Fruit fly (Drosophila melanogaster) whole organism, embryonic: Measurements from ENCODE around the gene Pgant8.

Experiments
- Abd-B ChIP-seq: fragments of 200-800 bp; sonication (Bioruptor generic); optimal IDR thresholded peaks from 2 replicates; lab custom pipeline; 2018; ENCODE audit warnings: missing biosample characterization, mild to moderate bottlenecking, missing genetic modification characterization, moderate library complexity
- Ada2b ChIP-seq: fragments of 200-800 bp; sonication (Bioruptor generic); IDR thresholded peaks from 2 replicates; pipeline ENCODE4 v1.3.6; 2022; ENCODE audit warnings: missing biosample characterization, missing genetic modification characterization
- Blimp-1 ChIP-seq: fragments of 200-800 bp; sonication (Bioruptor generic); optimal IDR thresholded peaks from 3 replicates; lab custom pipeline; 2018; ENCODE audit warnings: missing biosample characterization, missing genetic modification characterization, mild to moderate bottlenecking, moderate library complexity, missing genetic modification reagents
- CG10274 ChIP-seq: fragments of 200-800 bp; sonication (Bioruptor generic); optimal IDR thresholded peaks from 3 replicates; lab custom pipeline; 2017; ENCODE audit warnings: missing biosample characterization, mild to moderate bottlenecking, missing genetic modification characterization
- CG10565 ChIP-seq: fragments of 200-800 bp; sonication (Bioruptor generic); optimal IDR thresholded peaks from 3 replicates; lab custom pipeline; 2016; ENCODE audit warnings: missing biosample characterization, mild to moderate bottlenecking, missing genetic modification characterization
- CG13287 ChIP-seq: fragments of 200-800 bp; sonication (Bioruptor generic); IDR thresholded peaks from 2 replicates; pipeline ENCODE4 v1.3.6; 2022; ENCODE audit warnings: missing biosample characterization, missing genetic modification characterization; ENCODE audit not compliant: partially characterized antibody
- CG17328 ChIP-seq: fragments of 200-800 bp; sonication (Bioruptor generic); IDR thresholded peaks from 2 replicates; pipeline ENCODE4 v1.3.6; 2022; ENCODE audit warnings: missing biosample characterization, missing genetic modification characterization
- CG18011 ChIP-seq: fragments of 200-800 bp; sonication (Bioruptor generic); optimal IDR thresholded peaks from 2 replicates; lab custom pipeline; 2017; ENCODE audit warnings: missing biosample characterization, missing genetic modification characterization, mild to moderate bottlenecking, moderate library complexity, missing genotype
- CG18262 ChIP-seq: fragments of 200-800 bp; optimal IDR thresholded peaks from 3 replicates; lab custom pipeline; 2019; ENCODE audit warnings: missing biosample characterization, mild to moderate bottlenecking, missing genetic modification characterization, moderate library complexity
- CG1832 ChIP-seq: fragments of 200-800 bp; sonication (Bioruptor generic); optimal IDR thresholded peaks from 2 replicates; lab custom pipeline; 2017; ENCODE audit warnings: missing biosample characterization, mild to moderate bottlenecking, missing genetic modification characterization, inconsistent platforms
- CG2116 ChIP-seq: fragments of 200-800 bp; sonication (Bioruptor generic); optimal IDR thresholded peaks from 3 replicates; lab custom pipeline; 2018; ENCODE audit warnings: missing biosample characterization, mild to moderate bottlenecking, missing genetic modification characterization
- CG30403 ChIP-seq: fragments of 200-800 bp; sonication (Bioruptor generic); optimal IDR thresholded peaks from 3 replicates; lab custom pipeline; 2016; ENCODE audit warnings: missing biosample characterization, missing genetic modification characterization
- CG6765 ChIP-seq: fragments of 200-800 bp; sonication (Bioruptor generic); optimal IDR thresholded peaks from 3 replicates; lab custom pipeline; 2017; ENCODE audit warnings: missing biosample characterization, mild to moderate bottlenecking, missing genetic modification characterization
- CG7745 ChIP-seq: fragments of 200-800 bp; sonication (Bioruptor generic); optimal IDR thresholded peaks from 2 replicates; lab custom pipeline; 2018; ENCODE audit warnings: missing biosample characterization, mild to moderate bottlenecking, missing genetic modification characterization, moderate library complexity
- CG9215 ChIP-seq: fragments of 200-800 bp; sonication (Bioruptor generic); IDR thresholded peaks from 2 replicates; pipeline ENCODE4 v1.3.6; 2022; ENCODE audit warnings: missing biosample characterization, missing genetic modification characterization
- CG9437 ChIP-seq: fragments of 200-800 bp; sonication (Bioruptor generic); optimal IDR thresholded peaks from 2 replicates; lab custom pipeline; 2018; ENCODE audit warnings: missing biosample characterization, mild to moderate bottlenecking, missing genetic modification characterization
- Deaf1 ChIP-seq: fragments of 200-800 bp; optimal IDR thresholded peaks from 3 replicates; lab custom pipeline; 2019; ENCODE audit warnings: missing biosample characterization, mild to moderate bottlenecking, missing genetic modification characterization, moderate library complexity
- Dip2 ChIP-seq: fragments of 200-800 bp; sonication (Bioruptor generic); IDR thresholded peaks from 2 replicates; pipeline ENCODE4 v1.3.6; 2022; ENCODE audit warnings: missing biosample characterization, missing genetic modification characterization
- Dll ChIP-seq: fragments of 200-800 bp; sonication (Bioruptor generic); IDR thresholded peaks from 4 replicates; pipeline ENCODE4 v1.3.6; 2022; ENCODE audit warnings: missing biosample characterization, missing genetic modification characterization; ENCODE audit not compliant: partially characterized antibody
- Hmx ChIP-seq: fragments of 200-800 bp; sonication (Bioruptor generic); optimal IDR thresholded peaks from 2 replicates; lab custom pipeline; 2016; ENCODE audit warnings: missing biosample characterization, missing genetic modification characterization
- Meics ChIP-seq: fragments of 200-800 bp; sonication (Bioruptor generic); optimal IDR thresholded peaks from 2 replicates; lab custom pipeline; 2017; ENCODE audit warnings: missing biosample characterization, mild to moderate bottlenecking, missing genetic modification characterization
- Mes4 ChIP-seq: fragments of 200-800 bp; sonication (Bioruptor generic); optimal IDR thresholded peaks from 2 replicates; lab custom pipeline; 2016; ENCODE audit warnings: missing biosample characterization, missing genetic modification characterization
- NfI ChIP-seq: fragments of 200-800 bp; sonication (Bioruptor generic); optimal IDR thresholded peaks from 3 replicates; lab custom pipeline; 2018; ENCODE audit warnings: missing biosample characterization, mild to moderate bottlenecking, missing genetic modification characterization, moderate library complexity
- Ravus ChIP-seq: fragments of 200-800 bp; sonication (Bioruptor generic); IDR thresholded peaks from 2 replicates; pipeline ENCODE4 v1.3.6; 2022; ENCODE audit warnings: missing biosample characterization, missing genetic modification characterization
- Rfx ChIP-seq: fragments of 200-800 bp; sonication (Bioruptor generic); IDR thresholded peaks from 2 replicates; pipeline ENCODE4 v1.3.6; 2022; ENCODE audit warnings: missing biosample characterization, missing genetic modification characterization
- Spps ChIP-seq: fragments of 200-800 bp; sonication (Bioruptor generic); optimal IDR thresholded peaks from 2 replicates; lab custom pipeline; 2018; ENCODE audit warnings: missing biosample characterization, mild to moderate bottlenecking, missing genetic modification characterization
- az2 ChIP-seq: fragments of 200-800 bp; sonication (Bioruptor generic); optimal IDR thresholded peaks from 3 replicates; lab custom pipeline; 2016; ENCODE audit warnings: missing biosample characterization, missing genetic modification characterization
- bab2 ChIP-seq: fragments of 200-800 bp; sonication (Bioruptor generic); optimal IDR thresholded peaks from 2 replicates; lab custom pipeline; 2016; ENCODE audit warnings: missing biosample characterization, missing genetic modification characterization
- bigmax ChIP-seq: fragments of 200-800 bp; sonication (Bioruptor generic); optimal IDR thresholded peaks from 2 replicates; lab custom pipeline; 2018; ENCODE audit warnings: missing biosample characterization, mild to moderate bottlenecking, missing genetic modification characterization
- bsh ChIP-seq, 2 experiments: fragments of 200-800 bp; sonication (Bioruptor generic); optimal IDR thresholded peaks; 2 replicates each; lab custom pipeline; 2017 to 2018; ENCODE audit warnings: mild to moderate bottlenecking in 2 of 2, missing biosample characterization in 2 of 2, missing genetic modification characterization in 2 of 2, moderate library complexity in 1 of 2
- btn ChIP-seq: fragments of 200-800 bp; sonication (Bioruptor generic); optimal IDR thresholded peaks from 2 replicates; lab custom pipeline; 2016; ENCODE audit warnings: missing biosample characterization, missing genetic modification characterization
- danr ChIP-seq: fragments of 200-800 bp; sonication (Bioruptor generic); IDR thresholded peaks from 2 replicates; pipeline ENCODE4 v1.3.6; 2022; ENCODE audit warnings: missing biosample characterization, missing genetic modification characterization
- dpn ChIP-seq, 2 experiments: fragments of 200-800 bp; sonication (Bioruptor generic); optimal IDR thresholded peaks; 3 replicates each; lab custom pipeline; 2016; ENCODE audit warnings: missing biosample characterization in 2 of 2, missing genetic modification characterization in 2 of 2
- dysf ChIP-seq: fragments of 200-800 bp; sonication (Bioruptor generic); IDR thresholded peaks from 3 replicates; pipeline ENCODE4 v1.3.6; 2022; ENCODE audit warnings: missing biosample characterization, missing genetic modification characterization
- gt ChIP-seq: fragments of 200-800 bp; sonication (Bioruptor generic); IDR thresholded peaks from 2 replicates; pipeline ENCODE4 v1.3.6; 2022; ENCODE audit warnings: missing biosample characterization, missing genetic modification characterization
- hkb ChIP-seq, 2 experiments: fragments of 200-800 bp in 1 of 2; fragments of >200 bp in 1 of 2; sonication (Bioruptor generic) in 1 of 2; IDR thresholded peaks in 1 of 2; optimal IDR thresholded peaks in 1 of 2; 2 replicates each; pipeline versions ENCODE4 v1.3.6 to Lab custom; 2017 to 2022; ENCODE audit warnings: missing biosample characterization in 1 of 2, missing genetic modification characterization in 1 of 2
- jigr1 ChIP-seq: fragments of 200-800 bp; sonication (Bioruptor generic); IDR thresholded peaks from 3 replicates; pipeline ENCODE4 v1.3.6; 2022; ENCODE audit warnings: missing biosample characterization, missing genetic modification characterization
- jing ChIP-seq: fragments of 200-800 bp; sonication (Bioruptor generic); optimal IDR thresholded peaks from 2 replicates; lab custom pipeline; 2018; ENCODE audit warnings: missing biosample characterization, mild to moderate bottlenecking, missing genetic modification characterization
- lbe ChIP-seq: fragments of 200-800 bp; sonication (Bioruptor generic); optimal IDR thresholded peaks from 2 replicates; lab custom pipeline; 2016; ENCODE audit warnings: missing biosample characterization, mild to moderate bottlenecking, missing genetic modification characterization
- lilli ChIP-seq: fragments of 200-800 bp; sonication (Bioruptor generic); optimal IDR thresholded peaks from 3 replicates; lab custom pipeline; 2016; ENCODE audit warnings: missing biosample characterization, missing genetic modification characterization
- mirr ChIP-seq: fragments of 200-800 bp; sonication (Bioruptor generic); optimal IDR thresholded peaks from 3 replicates; lab custom pipeline; 2018; ENCODE audit warnings: missing biosample characterization, mild to moderate bottlenecking, missing genetic modification characterization
- nmo ChIP-seq: fragments of 200-800 bp; sonication (Bioruptor generic); optimal IDR thresholded peaks from 2 replicates; lab custom pipeline; 2018; ENCODE audit warnings: missing biosample characterization, mild to moderate bottlenecking, missing genetic modification characterization, moderate library complexity
- org-1 ChIP-seq: fragments of 200-800 bp; sonication (Bioruptor generic); optimal IDR thresholded peaks from 2 replicates; lab custom pipeline; 2017; ENCODE audit warnings: missing biosample characterization, missing genetic modification characterization
- psq ChIP-seq: fragments of 200-800 bp; sonication (Bioruptor generic); optimal IDR thresholded peaks from 2 replicates; lab custom pipeline; 2017; ENCODE audit warnings: missing biosample characterization, missing genetic modification characterization
- rib ChIP-seq: fragments of 200-800 bp; sonication (Bioruptor generic); IDR thresholded peaks from 2 replicates; pipeline ENCODE4 v1.3.6; 2022; ENCODE audit warnings: missing biosample characterization, missing genetic modification characterization
- sna ChIP-seq: fragments of 200-800 bp; sonication (Bioruptor generic); IDR thresholded peaks from 2 replicates; pipeline ENCODE4 v1.3.6; 2022; ENCODE audit warnings: missing biosample characterization, missing genetic modification characterization; ENCODE audit not compliant: partially characterized antibody
- stwl ChIP-seq: fragments of 200-800 bp; sonication (Bioruptor generic); optimal IDR thresholded peaks from 3 replicates; lab custom pipeline; 2018; ENCODE audit warnings: missing biosample characterization, mild to moderate bottlenecking, missing genetic modification characterization, moderate library complexity
- sug ChIP-seq: fragments of 200-800 bp; optimal IDR thresholded peaks from 2 replicates; lab custom pipeline; 2019; ENCODE audit warnings: missing biosample characterization, mild to moderate bottlenecking, missing genetic modification characterization, moderate library complexity
- tin ChIP-seq: fragments of 200-800 bp; sonication (Bioruptor generic); optimal IDR thresholded peaks from 3 replicates; lab custom pipeline; 2016; ENCODE audit warnings: missing biosample characterization, missing genetic modification characterization
- tx ChIP-seq: fragments of 200-800 bp; sonication (Bioruptor generic); optimal IDR thresholded peaks from 2 replicates; lab custom pipeline; 2016; ENCODE audit warnings: missing biosample characterization, missing genetic modification characterization

The Pgant8 gene

dm6 chr3L:15700338-15700966 lies 16.8 kb downstream of the Pgant8 start (continued):
- no peak for TF ChIP-seq tin (GFP tag; lab: Kevin White, UChicago)
- no peak for TF ChIP-seq Blimp-1
- no peak for TF ChIP-seq CG6765 (GFP tag; lab: Kevin White, UChicago)
- TF ChIP-seq Mes4 (GFP tag; lab: Kevin White, UChicago) = no peak
- TF ChIP-seq psq = no peak
- peak; percentile 36 for TF ChIP-seq CG30403 (GFP tag; lab: Kevin White, UChicago)
- TF ChIP-seq CG13287 (GFP tag; lab: Robert Waterston, UW) = no peak
- TF ChIP-seq danr (GFP tag; lab: Robert Waterston, UW) = no peak
- TF ChIP-seq az2 (GFP tag; lab: Kevin White, UChicago) = peak; percentile 51
- TF ChIP-seq tx (GFP tag; lab: Kevin White, UChicago) = no peak
- no peak for TF ChIP-seq bigmax (GFP tag; lab: Kevin White, UChicago)
- TF ChIP-seq NfI (GFP tag; lab: Kevin White, UChicago) = no peak
- no peak for TF ChIP-seq bab2 (GFP tag; lab: Kevin White, UChicago)
- no peak for TF ChIP-seq dysf
- no peak for TF ChIP-seq CG18011 (GFP tag; lab: Kevin White, UChicago)
- peak; percentile 27 for TF ChIP-seq CG9437 (GFP tag; lab: Kevin White, UChicago)
- no peak for TF ChIP-seq sna
- TF ChIP-seq Deaf1 (tag; lab: Kevin White, UChicago) = no peak
- TF ChIP-seq CG2116 (GFP tag; lab: Kevin White, UChicago) = peak; percentile 4
- TF ChIP-seq Dip2 (GFP tag; lab: Robert Waterston, UW) = no peak
- TF ChIP-seq CG7745 (tag; lab: Kevin White, UChicago) = no peak
- TF ChIP-seq Abd-B (GFP tag; lab: Kevin White, UChicago) = peak; percentile 48
- peak; percentile 34 for TF ChIP-seq Spps (tag; lab: Kevin White, UChicago)
- no peak for TF ChIP-seq lbe (GFP tag; lab: Kevin White, UChicago)
- TF ChIP-seq Dll = no peak
- TF ChIP-seq dpn (GFP tag; optimal IDR thresholded peaks at IDR 0.05; lab: Kevin White, UChicago) = no peak
- TF ChIP-seq nmo = peak; percentile 82
- TF ChIP-seq CG18262 (tag; lab: Kevin White, UChicago) = peak; percentile 83
- TF ChIP-seq Meics (GFP tag; lab: Kevin White, UChicago) = no peak
- TF ChIP-seq stwl (tag; lab: Kevin White, UChicago) = peak; percentile 14
- TF ChIP-seq btn (GFP tag; lab: Kevin White, UChicago) = no peak
- TF ChIP-seq CG10274 (GFP tag; lab: Kevin White, UChicago) = no peak
- TF ChIP-seq hkb (optimal IDR thresholded peaks at IDR 0.05; lab: Kevin White, UChicago) = no peak
- no peak for TF ChIP-seq hkb (GFP tag; IDR thresholded peaks at IDR 0.05; lab: Robert Waterston, UW)
- TF ChIP-seq Ada2b (GFP tag; lab: Robert Waterston, UW) = no peak
- TF ChIP-seq Hmx = peak; percentile 4
- TF ChIP-seq mirr (GFP tag; lab: Kevin White, UChicago) = no peak
- TF ChIP-seq Rfx (GFP tag; lab: Robert Waterston, UW) = no peak
- TF ChIP-seq jing = no peak
- no peak for TF ChIP-seq CG9215 (GFP tag; lab: Robert Waterston, UW)
- no peak for TF ChIP-seq CG10565
- TF ChIP-seq gt (GFP tag; lab: Robert Waterston, UW) = no peak
- TF ChIP-seq CG1832 (GFP tag; lab: Kevin White, UChicago) = no peak
- TF ChIP-seq CG17328 (GFP tag; lab: Robert Waterston, UW) = peak; percentile 25; the same call in 1 of the 2 replicates
- TF ChIP-seq bsh (GFP tag; optimal IDR thresholded peaks at IDR 0.05; lab: Kevin White, UChicago) = peak; percentile 55 to 59
- no peak for TF ChIP-seq org-1
- no peak for TF ChIP-seq rib (GFP tag; lab: Robert Waterston, UW)
- TF ChIP-seq lilli (GFP tag; lab: Kevin White, UChicago) = no peak
- TF ChIP-seq Ravus = no peak
- no peak for TF ChIP-seq sug
- TF ChIP-seq jigr1 (GFP tag; lab: Robert Waterston, UW) = no peak
